Worm (Caenorhabditis elegans): ENCODE data around the gene W06G6.2.

DNA sequence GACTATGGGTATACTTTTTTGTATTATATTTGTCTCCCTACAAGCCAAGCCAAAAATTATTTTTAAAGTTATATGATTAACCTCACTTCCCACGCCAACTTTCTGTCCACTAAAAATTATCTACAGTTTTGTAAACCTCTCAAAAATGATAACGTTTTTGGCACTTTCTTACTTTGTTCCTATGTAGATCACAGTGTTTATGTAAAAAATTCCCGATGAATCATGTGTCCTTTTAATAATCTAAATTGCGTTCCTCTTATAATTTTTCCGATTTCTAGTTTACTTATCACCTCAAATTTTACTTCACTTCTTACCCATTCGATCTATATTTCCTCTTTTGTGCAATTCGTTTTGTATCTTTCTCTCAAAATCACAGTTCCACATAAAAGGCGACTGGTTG is 24.8 kb upstream of the W06G6.2 start:
- TF ChIP-seq K02D7.2 (tag; optimal IDR thresholded peaks at IDR 0.05) (no peak), rnt-1 (tag; optimal IDR thresholded peaks at IDR 0.05) (no peak), tbx-2 (tag; optimal IDR thresholded peaks at IDR 0.05) (no peak), K09A11.1 (tag; optimal IDR thresholded peaks at IDR 0.05; ENCODE audit: insufficient read depth) (no peak), odd-2 (tag; optimal IDR thresholded peaks at IDR 0.05) (no peak), elt-2 (tag; optimal IDR thresholded peaks at IDR 0.05) (no peak), fax-1 (tag; optimal IDR thresholded peaks at IDR 0.05) (no peak), unc-55 (GFP tag; optimal IDR thresholded peaks at IDR 0.05) (no peak), pha-4 (tag; optimal IDR thresholded peaks at IDR 0.05) (no peak), pros-1 (tag; optimal IDR thresholded peaks at IDR 0.05) (no peak)
